Worm (Caenorhabditis elegans) whole organism, mixed stage, embryonic: ENCODE measurements around the gene lgc-30.

Experiments used
- unc-62 ChIP-seq: fragments of 150-350 bp; optimal IDR thresholded peaks from 2 replicates; lab custom pipeline; 2014; ENCODE audit warnings: missing biosample characterization, missing genetic modification reagents, missing genetic modification characterization
- zip-8 ChIP-seq: fragments of 150-350 bp; optimal IDR thresholded peaks from 2 replicates; lab custom pipeline; 2014; ENCODE audit warnings: missing biosample characterization, missing genetic modification characterization

DNA sequence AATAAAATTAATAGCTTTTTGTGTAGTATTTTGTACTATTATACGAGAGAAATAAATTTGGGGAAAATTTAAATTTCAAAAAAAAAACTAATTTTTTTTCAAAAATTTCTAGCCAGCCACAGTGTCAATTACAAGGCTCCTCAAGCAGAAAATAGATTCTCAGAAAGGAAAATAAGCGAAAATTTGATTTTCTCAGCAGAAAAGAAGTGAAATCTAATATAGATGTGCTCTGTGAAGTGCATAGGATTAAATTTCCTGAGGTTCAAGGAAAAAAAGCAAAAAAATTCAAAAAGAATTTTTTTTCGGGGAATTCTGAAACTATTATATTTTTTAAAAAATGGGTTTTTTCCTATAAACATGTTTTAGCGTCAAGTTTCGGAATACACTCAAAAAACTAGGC is 2.8 kb downstream of the lgc-30 start:
- no peak for TF ChIP-seq unc-62 (GFP tag; lab: Kevin White, UChicago)
- no peak for TF ChIP-seq zip-8 (tag; lab: Kevin White, UChicago)
